Worm (Caenorhabditis elegans): Measurements from ENCODE around the gene C34C12.6.
A peak's percentile ranks its signal among the peaks of the same experiment; 100 is the strongest.

The C34C12.6 gene

ce11 chrIII:3505051-3505548 is 22.7 kb downstream of the C34C12.6 start, which contains the start of gene lias-1 (continued):
- TF ChIP-seq Y105C5A.15 (GFP tag; IDR thresholded peaks at IDR 0.05) (no peak), mxl-3 (GFP tag; optimal IDR thresholded peaks at IDR 0.05) (peak; percentile 79), lin-38 (GFP tag; IDR thresholded peaks at IDR 0.05) (peak; percentile 83), ceh-20 (GFP tag; IDR thresholded peaks at IDR 0.05) (no peak), hif-1 (tag; optimal IDR thresholded peaks at IDR 0.05) (peak in 1 of 2 experiments; percentile 62), daf-8 (GFP tag; IDR thresholded peaks at IDR 0.05) (no peak), T26A8.4 (GFP tag; IDR thresholded peaks at IDR 0.05) (peak; percentile 24; the same call in 1 of the 2 replicates), lim-7 (GFP tag; IDR thresholded peaks at IDR 0.05) (no peak), skn-1 (tag; optimal IDR thresholded peaks at IDR 0.05) (no peak), lin-1 (GFP tag; IDR thresholded peaks at IDR 0.05) (no peak), ceh-44 (GFP tag; IDR thresholded peaks at IDR 0.05) (no peak), daf-19 (GFP tag; conservative IDR thresholded peaks at IDR 0.05) (no peak), zip-2 (tag; optimal IDR thresholded peaks at IDR 0.05) (no peak), jun-1 (tag; optimal IDR thresholded peaks at IDR 0.05) (no peak), ceh-62 (tag; optimal IDR thresholded peaks at IDR 0.05) (no peak), nhr-76 (tag; optimal IDR thresholded peaks at IDR 0.05) (no peak), F26F4.8 (GFP tag; conservative IDR thresholded peaks at IDR 0.05) (no peak), nhr-111 (GFP tag; optimal IDR thresholded peaks at IDR 0.05) (no peak), F37D6.2 (tag; optimal IDR thresholded peaks at IDR 0.05) (no peak), lir-3 (tag; optimal IDR thresholded peaks at IDR 0.05) (no peak), rbr-2 (tag; optimal IDR thresholded peaks at IDR 0.05) (peak; percentile 60), hmg-1.1 (GFP tag; IDR thresholded peaks at IDR 0.05) (peak; percentile 66), nhr-11 (tag; optimal IDR thresholded peaks at IDR 0.05) (peak; percentile 70), dmd-8 (GFP tag; IDR thresholded peaks at IDR 0.05) (no peak), nhr-48 (tag; optimal IDR thresholded peaks at IDR 0.05) (no peak), attf-4 (tag; optimal IDR thresholded peaks at IDR 0.05) (no peak), spr-1 (tag; optimal IDR thresholded peaks at IDR 0.05) (peak; percentile 24), mdt-29 (GFP tag; IDR thresholded peaks at IDR 0.05) (no peak), mes-2 (tag; optimal IDR thresholded peaks at IDR 0.05; ENCODE audit: poor library complexity, severe bottlenecking) (peak; percentile 90), T20F7.1 (GFP tag; optimal IDR thresholded peaks at IDR 0.05) (peak; percentile 76)

- no peak for TF ChIP-seq lin-13 (GFP tag; optimal IDR thresholded peaks at IDR 0.05)
- no peak for TF ChIP-seq F37D6.2 (tag; optimal IDR thresholded peaks at IDR 0.05)
- TF ChIP-seq lin-38 (GFP tag; IDR thresholded peaks at IDR 0.05) = peak; percentile 57
- peak; percentile 57 for TF ChIP-seq dve-1 (tag; optimal IDR thresholded peaks at IDR 0.05; ENCODE audit: insufficient read depth)
- TF ChIP-seq unc-130 (GFP tag; optimal IDR thresholded peaks at IDR 0.05) = peak; percentile 66
- peak in 1 of 2 experiments; percentile 97 for TF ChIP-seq lsy-2 (tag; optimal IDR thresholded peaks at IDR 0.05)
- peak; percentile 46 for TF ChIP-seq mep-1 (tag; optimal IDR thresholded peaks at IDR 0.05)
- no peak for TF ChIP-seq ama-1 (optimal IDR thresholded peaks at IDR 0.05)
- TF ChIP-seq nhr-6 (tag; optimal IDR thresholded peaks at IDR 0.05) = peak; percentile 36
- no peak for TF ChIP-seq pha-4 (GFP tag; IDR thresholded peaks at IDR 0.05)
- peak; percentile 74 for TF ChIP-seq pha-4 (tag; optimal IDR thresholded peaks at IDR 0.05)
- no peak for TF ChIP-seq lir-3 (tag; optimal IDR thresholded peaks at IDR 0.05)
- TF ChIP-seq sdz-12 (GFP tag; optimal IDR thresholded peaks at IDR 0.05) = no peak
- TF ChIP-seq daf-16 (GFP tag; optimal IDR thresholded peaks at IDR 0.05) = peak in 1 of 2 experiments; percentile 25
- peak; percentile 91 for TF ChIP-seq daf-16 (tag; optimal IDR thresholded peaks at IDR 0.05)
- TF ChIP-seq dmd-6 (GFP tag; IDR thresholded peaks at IDR 0.05) = peak; percentile 27; the same call in 1 of the 2 replicates
- peak; percentile 7 for TF ChIP-seq nhr-28 (tag; optimal IDR thresholded peaks at IDR 0.05)
- peak; percentile 14 for TF ChIP-seq ztf-7 (tag; optimal IDR thresholded peaks at IDR 0.05)
- peak; percentile 64 for TF ChIP-seq dpl-1 (GFP tag; optimal IDR thresholded peaks at IDR 0.05)
- TF ChIP-seq mes-2 (tag; optimal IDR thresholded peaks at IDR 0.05; ENCODE audit: poor library complexity, severe bottlenecking) = peak; percentile 72
- TF ChIP-seq hlh-11 (tag; optimal IDR thresholded peaks at IDR 0.05) = no peak
- TF ChIP-seq vab-7 (GFP tag; IDR thresholded peaks at IDR 0.05) = no peak
- TF ChIP-seq hlh-30 (tag; optimal IDR thresholded peaks at IDR 0.05; ENCODE audit: insufficient read depth) = peak; percentile 36
- TF ChIP-seq rbr-2 (tag; optimal IDR thresholded peaks at IDR 0.05) = peak; percentile 25
- peak; percentile 85 for TF ChIP-seq aha-1 (tag)
- no peak for TF ChIP-seq skn-1 (tag; optimal IDR thresholded peaks at IDR 0.05)
These were observed 27.5 kb downstream of the C34C12.6 start, which contains the start of the genes M01F1.4 and mrpl-35 for ce11 chrIII:3509908-3510307. Gene M01F1.4 (minus strand): TSS chrIII:3510033. Gene mrpl-35 (plus strand): TSS chrIII:3510237.
